Fruit fly (Drosophila melanogaster) whole organism, embryonic: Measurements from ENCODE around the gene Ciz1.

ENCODE experiments used
- CG10565 ChIP-seq: fragments of 200-800 bp; sonication (Bioruptor generic); optimal IDR thresholded peaks from 3 replicates; lab custom pipeline; 2016; ENCODE audit warnings: missing biosample characterization, mild to moderate bottlenecking, missing genetic modification characterization
- CG10979 ChIP-seq: fragments of 200-800 bp; sonication (Bioruptor generic); optimal IDR thresholded peaks from 2 replicates; lab custom pipeline; 2018; ENCODE audit warnings: missing biosample characterization, mild to moderate bottlenecking, missing genetic modification characterization, moderate library complexity
- CG14050 ChIP-seq: fragments of 200-800 bp; sonication (Bioruptor generic); IDR thresholded peaks from 3 replicates; pipeline ENCODE4 v1.3.6; 2022; ENCODE audit warnings: missing biosample characterization, missing genetic modification characterization
- CG16815 ChIP-seq: fragments of 200-800 bp; sonication (Bioruptor generic); optimal IDR thresholded peaks from 3 replicates; lab custom pipeline; 2017; ENCODE audit warnings: missing biosample characterization, mild to moderate bottlenecking, missing genetic modification characterization
- CG16863 ChIP-seq: fragments of 200-800 bp; sonication (Bioruptor generic); optimal IDR thresholded peaks from 3 replicates; lab custom pipeline; 2016; ENCODE audit warnings: missing biosample characterization, missing genetic modification characterization
- CG1832 ChIP-seq: fragments of 200-800 bp; sonication (Bioruptor generic); optimal IDR thresholded peaks from 2 replicates; lab custom pipeline; 2017; ENCODE audit warnings: missing biosample characterization, mild to moderate bottlenecking, missing genetic modification characterization, inconsistent platforms
- CG2712 ChIP-seq: fragments of 200-800 bp; optimal IDR thresholded peaks from 3 replicates; lab custom pipeline; 2019; ENCODE audit warnings: missing biosample characterization, mild to moderate bottlenecking, missing genetic modification characterization, moderate library complexity
- CG2875 ChIP-seq: fragments of 200-800 bp; sonication (Bioruptor generic); optimal IDR thresholded peaks from 2 replicates; lab custom pipeline; 2017; ENCODE audit warnings: missing biosample characterization, mild to moderate bottlenecking, missing genetic modification characterization, missing genetic modification reagents
- CG34422 ChIP-seq: fragments of 200-800 bp; sonication (Bioruptor generic); IDR thresholded peaks from 3 replicates; pipeline ENCODE4 v1.3.6; 2022; ENCODE audit warnings: missing biosample characterization, missing genetic modification characterization
- CG6654 ChIP-seq: fragments of 200-800 bp; sonication (Bioruptor generic); optimal IDR thresholded peaks from 2 replicates; lab custom pipeline; 2017; ENCODE audit warnings: missing biosample characterization, mild to moderate bottlenecking, missing genetic modification characterization
- CG8290 ChIP-seq, 3 experiments: fragments of 200-800 bp; sonication (Bioruptor generic); optimal IDR thresholded peaks; 2 replicates each; lab custom pipeline; 2016 to 2019; ENCODE audit warnings: missing biosample characterization in 3 of 3, missing genetic modification characterization in 3 of 3, mild to moderate bottlenecking in 2 of 3, moderate library complexity in 1 of 3
- CG8478 ChIP-seq: fragments of >200 bp; optimal IDR thresholded peaks from 2 replicates; lab custom pipeline; 2018
- CG8924 ChIP-seq: fragments of 200-800 bp; optimal IDR thresholded peaks from 3 replicates; lab custom pipeline; 2019; ENCODE audit warnings: missing biosample characterization, mild to moderate bottlenecking, missing genetic modification characterization, moderate library complexity
- D19B ChIP-seq: fragments of 200-800 bp; sonication (Bioruptor generic); optimal IDR thresholded peaks from 2 replicates; lab custom pipeline; 2017; ENCODE audit warnings: missing biosample characterization, mild to moderate bottlenecking, missing genetic modification characterization
- Dref ChIP-seq: fragments of 200-800 bp; sonication (Bioruptor generic); IDR thresholded peaks from 2 replicates; pipeline ENCODE4 v1.3.6; 2022; ENCODE audit warnings: missing biosample characterization, missing genetic modification characterization
- E2f1 ChIP-seq: fragments of 200-800 bp; sonication (Bioruptor generic); IDR thresholded peaks from 2 replicates; pipeline ENCODE4 v1.3.6; 2022; ENCODE audit warnings: missing biosample characterization, missing genetic modification characterization
- E2f2 ChIP-seq: fragments of 200-800 bp; sonication (Bioruptor generic); IDR thresholded peaks from 2 replicates; pipeline ENCODE4 v1.3.6; 2022; ENCODE audit warnings: missing biosample characterization, missing genetic modification characterization
- Fer2 ChIP-seq: fragments of 200-800 bp; sonication (Bioruptor generic); optimal IDR thresholded peaks from 2 replicates; lab custom pipeline; 2018; ENCODE audit warnings: missing biosample characterization, mild to moderate bottlenecking, missing genetic modification characterization, moderate library complexity
- Fer3 ChIP-seq: fragments of 200-800 bp; sonication (Bioruptor generic); optimal IDR thresholded peaks from 2 replicates; lab custom pipeline; 2018; ENCODE audit warnings: missing biosample characterization, mild to moderate bottlenecking, missing genetic modification characterization, moderate library complexity
- HHEX ChIP-seq: fragments of 200-800 bp; sonication (Bioruptor generic); optimal IDR thresholded peaks from 3 replicates; lab custom pipeline; 2017; ENCODE audit warnings: missing biosample characterization, mild to moderate bottlenecking, missing genetic modification characterization, missing genetic modification reagents
- Mad ChIP-seq: fragments of 200-800 bp; sonication (Bioruptor generic); optimal IDR thresholded peaks from 2 replicates; lab custom pipeline; 2016; ENCODE audit warnings: missing biosample characterization, missing genetic modification characterization
- Mes4 ChIP-seq: fragments of 200-800 bp; sonication (Bioruptor generic); optimal IDR thresholded peaks from 2 replicates; lab custom pipeline; 2016; ENCODE audit warnings: missing biosample characterization, missing genetic modification characterization
- Pdp1 ChIP-seq, 2 experiments: fragments of 200-800 bp; sonication (Bioruptor generic); optimal IDR thresholded peaks; 3 replicates each; lab custom pipeline; 2016; ENCODE audit warnings: missing biosample characterization in 2 of 2, missing genetic modification characterization in 2 of 2, mild to moderate bottlenecking in 1 of 2, moderate library complexity in 1 of 2
- Ravus ChIP-seq: fragments of 200-800 bp; sonication (Bioruptor generic); IDR thresholded peaks from 2 replicates; pipeline ENCODE4 v1.3.6; 2022; ENCODE audit warnings: missing biosample characterization, missing genetic modification characterization
- Side ChIP-seq: fragments of 200-800 bp; sonication (Bioruptor generic); optimal IDR thresholded peaks from 2 replicates; lab custom pipeline; 2016; ENCODE audit warnings: missing biosample characterization, missing genetic modification characterization
- Vsx1 ChIP-seq: fragments of 200-800 bp; sonication (Bioruptor generic); optimal IDR thresholded peaks from 2 replicates; lab custom pipeline; 2017; ENCODE audit warnings: missing biosample characterization, mild to moderate bottlenecking, missing genetic modification characterization, missing genetic modification reagents
- bsh ChIP-seq, 2 experiments: fragments of 200-800 bp; sonication (Bioruptor generic); optimal IDR thresholded peaks; 2 replicates each; lab custom pipeline; 2017 to 2018; ENCODE audit warnings: mild to moderate bottlenecking in 2 of 2, missing biosample characterization in 2 of 2, missing genetic modification characterization in 2 of 2, moderate library complexity in 1 of 2
- chn ChIP-seq: fragments of 200-800 bp; sonication (Bioruptor generic); optimal IDR thresholded peaks from 2 replicates; lab custom pipeline; 2016; ENCODE audit warnings: missing biosample characterization, missing genetic modification characterization
- corto ChIP-seq: fragments of 200-800 bp; sonication (Bioruptor generic); optimal IDR thresholded peaks from 2 replicates; lab custom pipeline; 2016; ENCODE audit warnings: missing biosample characterization, mild to moderate bottlenecking, missing genetic modification characterization, moderate library complexity
- crc ChIP-seq: fragments of 200-800 bp; sonication (Bioruptor generic); optimal IDR thresholded peaks from 2 replicates; lab custom pipeline; 2016; ENCODE audit warnings: missing biosample characterization, missing genetic modification characterization
- cwo ChIP-seq: fragments of 200-800 bp; sonication (Bioruptor generic); optimal IDR thresholded peaks from 3 replicates; lab custom pipeline; 2017; ENCODE audit warnings: missing biosample characterization, missing genetic modification characterization, mild to moderate bottlenecking, moderate library complexity, missing genetic modification reagents
- disco-r ChIP-seq: fragments of 200-800 bp; sonication (Bioruptor generic); optimal IDR thresholded peaks from 2 replicates; lab custom pipeline; 2016; ENCODE audit warnings: missing biosample characterization, missing genetic modification characterization
- fru ChIP-seq: fragments of >200 bp; optimal IDR thresholded peaks from 2 replicates; lab custom pipeline; 2017
- gcm ChIP-seq: fragments of 200-800 bp; sonication (Bioruptor generic); optimal IDR thresholded peaks from 2 replicates; lab custom pipeline; 2019; ENCODE audit warnings: missing biosample characterization, mild to moderate bottlenecking, missing genetic modification characterization, moderate library complexity
- gcm2 ChIP-seq: fragments of 200-800 bp; sonication (Bioruptor generic); optimal IDR thresholded peaks from 2 replicates; lab custom pipeline; 2016; ENCODE audit warnings: missing biosample characterization, missing genetic modification characterization
- h ChIP-seq: fragments of >200 bp; optimal IDR thresholded peaks from 2 replicates; lab custom pipeline; 2017
- kay ChIP-seq: fragments of 200-800 bp; sonication (Bioruptor generic); optimal IDR thresholded peaks from 2 replicates; lab custom pipeline; 2016; ENCODE audit warnings: missing biosample characterization, missing genetic modification characterization
- nau ChIP-seq: fragments of 200-800 bp; sonication (Bioruptor generic); optimal IDR thresholded peaks from 3 replicates; lab custom pipeline; 2017; ENCODE audit warnings: missing biosample characterization, mild to moderate bottlenecking, missing genetic modification characterization, missing genetic modification reagents
- nmo ChIP-seq: fragments of 200-800 bp; sonication (Bioruptor generic); optimal IDR thresholded peaks from 2 replicates; lab custom pipeline; 2018; ENCODE audit warnings: missing biosample characterization, mild to moderate bottlenecking, missing genetic modification characterization, moderate library complexity
- onecut ChIP-seq: fragments of 200-800 bp; sonication (Bioruptor generic); IDR thresholded peaks from 2 replicates; pipeline ENCODE4 v1.3.6; 2022; ENCODE audit warnings: missing biosample characterization, missing genetic modification characterization
- pum ChIP-seq: fragments of 200-800 bp; sonication (Bioruptor generic); optimal IDR thresholded peaks from 2 replicates; lab custom pipeline; 2016; ENCODE audit warnings: missing biosample characterization, missing genetic modification characterization
- pzg ChIP-seq: fragments of 200-800 bp; sonication (Bioruptor generic); optimal IDR thresholded peaks from 3 replicates; lab custom pipeline; 2018; ENCODE audit warnings: missing biosample characterization, mild to moderate bottlenecking, missing genetic modification characterization, moderate library complexity
- ranshi ChIP-seq: fragments of 200-800 bp; sonication (Bioruptor generic); IDR thresholded peaks from 2 replicates; pipeline ENCODE4 v1.3.6; 2022; ENCODE audit warnings: missing biosample characterization, missing genetic modification characterization
- salm ChIP-seq: fragments of 200-800 bp; sonication (Bioruptor generic); optimal IDR thresholded peaks from 2 replicates; lab custom pipeline; 2018; ENCODE audit warnings: missing biosample characterization, mild to moderate bottlenecking, missing genetic modification characterization
- sima ChIP-seq: fragments of 200-800 bp; sonication (Bioruptor generic); optimal IDR thresholded peaks from 2 replicates; lab custom pipeline; 2016; ENCODE audit warnings: missing biosample characterization, missing genetic modification characterization
- sisA ChIP-seq: fragments of 200-800 bp; sonication (Bioruptor generic); IDR thresholded peaks from 2 replicates; pipeline ENCODE4 v1.3.6; 2022; ENCODE audit warnings: missing biosample characterization, missing genetic modification characterization
- tup ChIP-seq: fragments of 200-800 bp; sonication (Bioruptor generic); optimal IDR thresholded peaks from 2 replicates; lab custom pipeline; 2016; ENCODE audit warnings: missing biosample characterization, mild to moderate bottlenecking, missing genetic modification characterization, moderate library complexity
- wdn ChIP-seq: fragments of 200-800 bp; sonication (Bioruptor generic); IDR thresholded peaks from 2 replicates; pipeline ENCODE4 v1.3.6; 2022; ENCODE audit warnings: missing biosample characterization, missing genetic modification characterization
- wek ChIP-seq: fragments of 200-800 bp; sonication (Bioruptor generic); optimal IDR thresholded peaks from 3 replicates; lab custom pipeline; 2018; ENCODE audit warnings: missing biosample characterization, mild to moderate bottlenecking, missing genetic modification characterization, moderate library complexity
- z ChIP-seq: fragments of 200-800 bp; sonication (Bioruptor generic); IDR thresholded peaks from 3 replicates; pipeline ENCODE4 v1.3.6; 2022; ENCODE audit warnings: missing biosample characterization, missing genetic modification characterization

Ciz1 gene

DNA sequence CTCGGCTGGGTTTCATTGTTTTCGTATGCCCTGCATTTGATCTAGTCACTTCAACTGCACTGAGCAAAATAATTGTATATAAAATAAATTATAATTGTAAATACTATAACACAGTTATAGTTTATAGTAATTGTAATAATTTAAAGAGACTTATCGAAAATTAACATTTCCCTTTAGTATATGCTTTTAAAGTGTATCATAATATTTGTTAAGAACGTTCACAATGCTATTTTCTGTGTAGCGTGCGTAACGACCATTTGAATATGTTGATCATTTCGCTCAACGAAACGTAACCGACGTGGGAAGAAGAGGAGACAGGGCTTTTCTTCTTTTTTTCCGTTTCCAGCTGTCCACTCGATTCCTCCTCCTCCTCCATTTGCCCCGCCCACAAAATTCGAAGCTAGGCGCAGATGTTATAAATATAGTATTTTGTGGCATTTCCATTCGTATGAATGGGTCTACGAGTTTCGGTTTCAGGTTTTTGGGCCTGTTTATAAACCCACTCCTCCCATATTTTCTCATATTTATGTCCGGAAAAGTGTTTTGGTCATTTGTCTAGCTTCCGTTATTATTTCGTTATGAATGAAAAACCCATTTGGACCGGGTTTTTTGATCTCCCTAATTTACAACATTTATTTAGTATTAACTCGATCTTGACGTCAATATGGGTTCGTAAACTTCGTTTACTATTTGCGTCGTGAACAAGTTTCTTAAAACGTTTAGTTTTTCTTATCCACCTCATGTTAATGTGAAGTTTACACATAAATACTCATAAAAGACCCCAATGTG lies 7.8 kb upstream of the Ciz1 start (continued):
- TF ChIP-seq kay (GFP tag; lab: Kevin White, UChicago): peak; percentile 33
- TF ChIP-seq chn (GFP tag; lab: Kevin White, UChicago): peak; percentile 28
- TF ChIP-seq CG1832 (GFP tag; lab: Kevin White, UChicago): no peak
- TF ChIP-seq nmo (GFP tag; lab: Kevin White, UChicago): peak; percentile 93
- TF ChIP-seq wdn (GFP tag; lab: Robert Waterston, UW): 0 out of 2 replicates have a peak, but pooled peaks have one; percentile 25
- no peak for TF ChIP-seq pzg (GFP tag; lab: Kevin White, UChicago)
- no peak for TF ChIP-seq sima
- no peak for TF ChIP-seq h
- peak; percentile 82 for TF ChIP-seq CG34422 (GFP tag; lab: Robert Waterston, UW)
- TF ChIP-seq bsh (GFP tag; optimal IDR thresholded peaks at IDR 0.05; lab: Kevin White, UChicago): peak in 1 of 2 experiments; percentile 95
- TF ChIP-seq sisA (GFP tag; lab: Robert Waterston, UW): peak; percentile 85
- no peak for TF ChIP-seq crc (GFP tag; lab: Kevin White, UChicago)
- TF ChIP-seq gcm (GFP tag; lab: Kevin White, UChicago): peak; percentile 87
- TF ChIP-seq salm: peak; percentile 77
- peak; percentile 37 for TF ChIP-seq E2f2 (GFP tag; lab: Robert Waterston, UW)
- peak; percentile 39; the same call in 1 of the 3 replicates for TF ChIP-seq CG14050 (GFP tag; lab: Robert Waterston, UW)
- TF ChIP-seq CG8290 (GFP tag; optimal IDR thresholded peaks at IDR 0.05; lab: Kevin White, UChicago): peak; percentile 46
- TF ChIP-seq CG8290 (tag; optimal IDR thresholded peaks at IDR 0.05; lab: Kevin White, UChicago): no peak
- TF ChIP-seq corto: no peak
- no peak for TF ChIP-seq Side (GFP tag; lab: Kevin White, UChicago)
- TF ChIP-seq Ravus (GFP tag; lab: Robert Waterston, UW): no peak; the same call in none of the 2 replicates
- TF ChIP-seq cwo: peak; percentile 28
- no peak for TF ChIP-seq wek (GFP tag; lab: Kevin White, UChicago)
- TF ChIP-seq CG6654 (GFP tag; lab: Kevin White, UChicago): peak; percentile 34
- TF ChIP-seq E2f1 (GFP tag; lab: Robert Waterston, UW): peak; percentile 91
- no peak for TF ChIP-seq pum
- TF ChIP-seq fru (lab: Kevin White, UChicago): no peak
- TF ChIP-seq CG2875 (GFP tag; lab: Kevin White, UChicago): peak; percentile 78
- peak; percentile 94 for TF ChIP-seq CG10979 (tag; lab: Kevin White, UChicago)
- TF ChIP-seq z (GFP tag; lab: Robert Waterston, UW): no peak
- no peak for TF ChIP-seq disco-r
- no peak for TF ChIP-seq Mad (GFP tag; lab: Kevin White, UChicago)
- peak; percentile 81 for TF ChIP-seq ranshi (GFP tag; lab: Robert Waterston, UW)
- no peak for TF ChIP-seq Dref (GFP tag; lab: Robert Waterston, UW)
- TF ChIP-seq Mes4 (GFP tag; lab: Kevin White, UChicago): no peak
- TF ChIP-seq CG8478: no peak
- peak; percentile 46 to 58 for TF ChIP-seq Pdp1 (GFP tag; optimal IDR thresholded peaks at IDR 0.05; lab: Kevin White, UChicago)
- peak; percentile 97 for TF ChIP-seq CG2712 (tag; lab: Kevin White, UChicago)
- peak; percentile 66 for TF ChIP-seq onecut (GFP tag; lab: Robert Waterston, UW)
- TF ChIP-seq CG16815 (GFP tag; lab: Kevin White, UChicago): peak; percentile 67
- no peak for TF ChIP-seq CG10565 (GFP tag; lab: Kevin White, UChicago)
- peak; percentile 62 for TF ChIP-seq Vsx1 (GFP tag; lab: Kevin White, UChicago)
- TF ChIP-seq CG16863: no peak
- TF ChIP-seq CG8924 (tag; lab: Kevin White, UChicago): peak; percentile 88
- TF ChIP-seq HHEX (GFP tag; lab: Kevin White, UChicago): peak; percentile 67
- peak; percentile 76 for TF ChIP-seq Fer3 (tag; lab: Kevin White, UChicago)
- TF ChIP-seq gcm2 (GFP tag; lab: Kevin White, UChicago): no peak
- TF ChIP-seq nau (GFP tag; lab: Kevin White, UChicago): peak; percentile 6
- TF ChIP-seq Fer2 (tag; lab: Kevin White, UChicago): no peak
- no peak for TF ChIP-seq D19B
- TF ChIP-seq tup (GFP tag; lab: Kevin White, UChicago): peak; percentile 12
